Fruit fly (Drosophila melanogaster) whole organism: ENCODE measurements around the gene Rbm13.

Experiments used
- EcR ChIP-seq, 2 experiments: fragments of >200 bp; optimal IDR thresholded peaks; 2 replicates each; lab custom pipeline; 2017; ENCODE audit warnings: missing biosample characterization in 2 of 2, missing genetic modification characterization in 2 of 2, missing genetic modification reagents in 2 of 2
- pan ChIP-seq: fragments of >200 bp; optimal IDR thresholded peaks from 2 replicates; lab custom pipeline; 2017
- psq ChIP-seq: fragments of >200 bp; optimal IDR thresholded peaks from 2 replicates; lab custom pipeline; 2017
- usp ChIP-seq: fragments of >200 bp; optimal IDR thresholded peaks from 2 replicates; lab custom pipeline; 2017; ENCODE audit warnings: missing biosample characterization, missing genetic modification characterization, mixed read lengths

DNA sequence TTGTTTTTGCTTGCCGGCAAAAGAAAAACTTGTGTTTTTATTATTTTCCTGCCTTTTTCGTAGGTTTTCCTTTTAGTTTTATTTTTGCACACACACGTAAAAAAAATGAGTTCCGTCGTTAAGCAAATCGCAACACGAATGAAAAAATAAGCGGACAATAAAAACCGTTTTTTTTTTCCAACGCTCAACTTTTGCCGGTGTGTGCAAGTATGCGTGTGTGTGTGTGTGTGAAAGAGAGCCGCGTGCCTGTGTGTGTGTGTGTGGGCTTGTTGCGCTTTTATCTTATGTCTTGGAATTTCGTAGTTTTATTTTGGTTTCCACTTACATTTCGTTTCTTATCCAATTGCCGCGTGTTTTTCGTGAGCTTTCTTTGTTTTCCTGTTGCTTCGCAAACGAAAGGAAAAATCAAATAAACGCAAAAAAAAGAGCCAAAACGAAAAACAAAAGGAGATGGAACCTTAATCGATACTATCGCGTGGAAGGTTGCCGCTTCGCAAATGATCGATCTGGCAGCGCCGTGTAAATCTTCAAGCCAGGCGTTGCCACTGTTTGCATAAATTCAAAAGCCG, 3.6 kb upstream of the Rbm13 start, which contains the start of gene Moe:
- no peak for TF ChIP-seq psq (lab: Kevin White, UChicago)
- TF ChIP-seq usp (GFP tag; lab: Kevin White, UChicago) = no peak
- no peak for TF ChIP-seq pan (lab: Kevin White, UChicago)
- no peak for TF ChIP-seq EcR (GFP tag; optimal IDR thresholded peaks at IDR 0.05; lab: Kevin White, UChicago)
